Fruit fly (Drosophila melanogaster) whole organism, embryonic: ENCODE data around the gene POLDIP2.

Source experiments
- Atf-2 ChIP-seq: fragments of 200-800 bp; sonication (Bioruptor generic); optimal IDR thresholded peaks from 2 replicates; lab custom pipeline; 2016; ENCODE audit warnings: missing biosample characterization, missing genetic modification characterization
- Blimp-1 ChIP-seq: fragments of 200-800 bp; sonication (Bioruptor generic); optimal IDR thresholded peaks from 3 replicates; lab custom pipeline; 2018; ENCODE audit warnings: missing biosample characterization, missing genetic modification characterization, mild to moderate bottlenecking, moderate library complexity, missing genetic modification reagents
- BtbVII ChIP-seq: fragments of 200-800 bp; sonication (Bioruptor generic); optimal IDR thresholded peaks from 3 replicates; lab custom pipeline; 2017; ENCODE audit warnings: missing biosample characterization, mild to moderate bottlenecking, missing genetic modification characterization
- CG10462 ChIP-seq: fragments of 200-800 bp; sonication (Bioruptor generic); optimal IDR thresholded peaks from 2 replicates; lab custom pipeline; 2016; ENCODE audit warnings: missing biosample characterization, missing genetic modification characterization
- CG11504 ChIP-seq: fragments of 200-800 bp; sonication (Bioruptor generic); optimal IDR thresholded peaks from 3 replicates; lab custom pipeline; 2019; ENCODE audit warnings: missing biosample characterization, mild to moderate bottlenecking, missing genetic modification characterization, moderate library complexity
- CG12391 ChIP-seq: fragments of 200-800 bp; sonication (Bioruptor generic); optimal IDR thresholded peaks from 3 replicates; lab custom pipeline; 2018; ENCODE audit warnings: missing biosample characterization, mild to moderate bottlenecking, missing genetic modification characterization, moderate library complexity
- CG12769 ChIP-seq: fragments of 200-800 bp; sonication (Bioruptor generic); optimal IDR thresholded peaks from 2 replicates; lab custom pipeline; 2019; ENCODE audit warnings: missing biosample characterization, mild to moderate bottlenecking, missing genetic modification characterization, moderate library complexity
- CG15269 ChIP-seq: fragments of 200-800 bp; sonication (Bioruptor generic); optimal IDR thresholded peaks from 2 replicates; lab custom pipeline; 2018; ENCODE audit warnings: missing biosample characterization, mild to moderate bottlenecking, missing genetic modification characterization, moderate library complexity
- CG18262 ChIP-seq: fragments of 200-800 bp; optimal IDR thresholded peaks from 3 replicates; lab custom pipeline; 2019; ENCODE audit warnings: missing biosample characterization, mild to moderate bottlenecking, missing genetic modification characterization, moderate library complexity
- CG18619 ChIP-seq: fragments of 200-800 bp; sonication (Bioruptor generic); optimal IDR thresholded peaks from 3 replicates; lab custom pipeline; 2017; ENCODE audit warnings: missing biosample characterization, mild to moderate bottlenecking, missing genetic modification characterization
- CG2889 ChIP-seq: fragments of 200-800 bp; sonication (Bioruptor generic); IDR thresholded peaks from 3 replicates; pipeline ENCODE4 v1.3.6; 2022; ENCODE audit warnings: missing biosample characterization, missing genetic modification characterization
- CG5180 ChIP-seq: fragments of 200-800 bp; sonication (Bioruptor generic); optimal IDR thresholded peaks from 3 replicates; lab custom pipeline; 2017; ENCODE audit warnings: missing biosample characterization, missing genetic modification characterization, mild to moderate bottlenecking, moderate library complexity, missing genetic modification reagents
- CG7357 ChIP-seq: fragments of 200-800 bp; sonication (Bioruptor generic); IDR thresholded peaks from 3 replicates; pipeline ENCODE4 v1.3.6; 2022; ENCODE audit warnings: missing biosample characterization, missing genetic modification characterization
- CG7556 ChIP-seq: fragments of 200-800 bp; sonication (Bioruptor generic); optimal IDR thresholded peaks from 2 replicates; lab custom pipeline; 2017; ENCODE audit warnings: missing biosample characterization, mild to moderate bottlenecking, missing genetic modification characterization
- CG7786 ChIP-seq: fragments of 200-800 bp; sonication (Bioruptor generic); optimal IDR thresholded peaks from 2 replicates; lab custom pipeline; 2016; ENCODE audit warnings: missing biosample characterization, missing genetic modification characterization
- CG8089 ChIP-seq: fragments of 200-800 bp; sonication (Bioruptor generic); optimal IDR thresholded peaks from 3 replicates; lab custom pipeline; 2016; ENCODE audit warnings: missing biosample characterization, missing genetic modification characterization
- CG8924 ChIP-seq: fragments of 200-800 bp; optimal IDR thresholded peaks from 3 replicates; lab custom pipeline; 2019; ENCODE audit warnings: missing biosample characterization, mild to moderate bottlenecking, missing genetic modification characterization, moderate library complexity
- CHES-1-like ChIP-seq: fragments of 200-800 bp; sonication (Bioruptor generic); optimal IDR thresholded peaks from 2 replicates; lab custom pipeline; 2016; ENCODE audit warnings: missing biosample characterization, missing genetic modification characterization
- D19A ChIP-seq: fragments of 200-800 bp; optimal IDR thresholded peaks from 3 replicates; lab custom pipeline; 2019; ENCODE audit warnings: missing biosample characterization, mild to moderate bottlenecking, missing genetic modification characterization, moderate library complexity
- D19B ChIP-seq: fragments of 200-800 bp; sonication (Bioruptor generic); optimal IDR thresholded peaks from 2 replicates; lab custom pipeline; 2017; ENCODE audit warnings: missing biosample characterization, mild to moderate bottlenecking, missing genetic modification characterization
- Ets65A ChIP-seq: fragments of 200-800 bp; sonication (Bioruptor generic); peaks from one replicate; lab custom pipeline; 2016; ENCODE audit warnings: missing biosample characterization, missing genetic modification characterization
- Lpt ChIP-seq: fragments of >200 bp; optimal IDR thresholded peaks from 2 replicates; lab custom pipeline; 2018; ENCODE audit warnings: missing biosample characterization, missing genetic modification characterization
- MTF-1 ChIP-seq: fragments of 200-800 bp; sonication (Bioruptor generic); optimal IDR thresholded peaks from 2 replicates; lab custom pipeline; 2018; ENCODE audit warnings: missing biosample characterization, mild to moderate bottlenecking, missing genetic modification characterization, borderline replicate concordance
- Med ChIP-seq: fragments of 200-800 bp; sonication (Bioruptor generic); peaks from one replicate; lab custom pipeline; 2016; ENCODE audit warnings: missing biosample characterization, missing genetic modification characterization, mild to moderate bottlenecking, inconsistent platforms, moderate library complexity
- Neu2 ChIP-seq: fragments of 200-800 bp; sonication (Bioruptor generic); optimal IDR thresholded peaks from 3 replicates; lab custom pipeline; 2016; ENCODE audit warnings: missing biosample characterization, missing genetic modification characterization, borderline replicate concordance
- Poxn ChIP-seq: fragments of 200-800 bp; sonication (Bioruptor generic); IDR thresholded peaks from 2 replicates; pipeline ENCODE4 v1.3.6; 2022; ENCODE audit warnings: missing biosample characterization, missing genetic modification characterization
- Rfx ChIP-seq: fragments of 200-800 bp; sonication (Bioruptor generic); IDR thresholded peaks from 2 replicates; pipeline ENCODE4 v1.3.6; 2022; ENCODE audit warnings: missing biosample characterization, missing genetic modification characterization
- TFAM ChIP-seq: fragments of 200-800 bp; sonication (Bioruptor generic); optimal IDR thresholded peaks from 2 replicates; lab custom pipeline; 2017; ENCODE audit warnings: missing biosample characterization, missing genetic modification characterization, inconsistent platforms
- Vsx1 ChIP-seq: fragments of 200-800 bp; sonication (Bioruptor generic); optimal IDR thresholded peaks from 2 replicates; lab custom pipeline; 2017; ENCODE audit warnings: missing biosample characterization, mild to moderate bottlenecking, missing genetic modification characterization, missing genetic modification reagents
- Xrp1 ChIP-seq: fragments of 200-800 bp; sonication (Bioruptor generic); IDR thresholded peaks from 2 replicates; pipeline ENCODE4 v1.3.6; 2022; ENCODE audit warnings: missing biosample characterization, missing genetic modification characterization
- ab ChIP-seq: fragments of 200-800 bp; sonication (Bioruptor generic); optimal IDR thresholded peaks from 2 replicates; lab custom pipeline; 2016; ENCODE audit warnings: missing biosample characterization, missing genetic modification characterization
- ap ChIP-seq: fragments of 200-800 bp; sonication (Bioruptor generic); IDR thresholded peaks from 2 replicates; pipeline ENCODE4 v1.3.6; 2022; ENCODE audit warnings: missing biosample characterization, missing genetic modification characterization
- ara ChIP-seq: fragments of 200-800 bp; sonication (Bioruptor generic); IDR thresholded peaks from 2 replicates; pipeline ENCODE4 v1.3.6; 2022; ENCODE audit warnings: missing biosample characterization, missing genetic modification characterization
- corto ChIP-seq: fragments of 200-800 bp; sonication (Bioruptor generic); optimal IDR thresholded peaks from 2 replicates; lab custom pipeline; 2016; ENCODE audit warnings: missing biosample characterization, mild to moderate bottlenecking, missing genetic modification characterization, moderate library complexity
- crc ChIP-seq: fragments of 200-800 bp; sonication (Bioruptor generic); optimal IDR thresholded peaks from 2 replicates; lab custom pipeline; 2016; ENCODE audit warnings: missing biosample characterization, missing genetic modification characterization
- dan ChIP-seq: fragments of 200-800 bp; sonication (Bioruptor generic); IDR thresholded peaks from 2 replicates; pipeline ENCODE4 v1.3.6; 2022; ENCODE audit warnings: missing biosample characterization, missing genetic modification characterization
- exex ChIP-seq: fragments of 200-800 bp; sonication (Bioruptor generic); optimal IDR thresholded peaks from 4 replicates; lab custom pipeline; 2018; ENCODE audit warnings: missing biosample characterization, mild to moderate bottlenecking, missing genetic modification characterization, moderate library complexity
- fd96Cb ChIP-seq: fragments of 200-800 bp; sonication (Bioruptor generic); optimal IDR thresholded peaks from 2 replicates; lab custom pipeline; 2018; ENCODE audit warnings: missing biosample characterization, mild to moderate bottlenecking, missing genetic modification characterization, moderate library complexity
- grau ChIP-seq: fragments of 200-800 bp; optimal IDR thresholded peaks from 3 replicates; lab custom pipeline; 2019; ENCODE audit warnings: missing biosample characterization, mild to moderate bottlenecking, missing genetic modification characterization, moderate library complexity
- grn ChIP-seq: fragments of 200-800 bp; sonication (Bioruptor generic); optimal IDR thresholded peaks from 3 replicates; lab custom pipeline; 2017; ENCODE audit warnings: missing biosample characterization, missing genetic modification characterization
- gro ChIP-seq: fragments of 200-800 bp; sonication (Bioruptor generic); optimal IDR thresholded peaks from 2 replicates; lab custom pipeline; 2016; ENCODE audit warnings: missing biosample characterization, missing genetic modification characterization
- kay ChIP-seq: fragments of 200-800 bp; sonication (Bioruptor generic); optimal IDR thresholded peaks from 2 replicates; lab custom pipeline; 2016; ENCODE audit warnings: missing biosample characterization, missing genetic modification characterization
- luna ChIP-seq: fragments of 200-800 bp; sonication (Bioruptor generic); optimal IDR thresholded peaks from 2 replicates; lab custom pipeline; 2016; ENCODE audit warnings: missing biosample characterization, missing genetic modification characterization
- oc ChIP-seq: fragments of 200-800 bp; sonication (Bioruptor generic); optimal IDR thresholded peaks from 2 replicates; lab custom pipeline; 2018; ENCODE audit warnings: missing biosample characterization, mild to moderate bottlenecking, missing genetic modification characterization, moderate library complexity
- ranshi ChIP-seq: fragments of 200-800 bp; sonication (Bioruptor generic); IDR thresholded peaks from 2 replicates; pipeline ENCODE4 v1.3.6; 2022; ENCODE audit warnings: missing biosample characterization, missing genetic modification characterization
- row ChIP-seq: fragments of 200-800 bp; sonication (Bioruptor generic); IDR thresholded peaks from 3 replicates; pipeline ENCODE4 v1.3.6; 2022; ENCODE audit warnings: missing biosample characterization, missing genetic modification characterization
- run ChIP-seq: fragments of 200-800 bp; sonication (Bioruptor generic); optimal IDR thresholded peaks from 3 replicates; lab custom pipeline; 2018; ENCODE audit warnings: missing biosample characterization, mild to moderate bottlenecking, missing genetic modification characterization
- sens-2 ChIP-seq: fragments of 200-800 bp; sonication (Bioruptor generic); IDR thresholded peaks from 2 replicates; pipeline ENCODE4 v1.3.6; 2022; ENCODE audit warnings: missing biosample characterization, missing genetic modification characterization
- stc ChIP-seq: fragments of 200-800 bp; sonication (Bioruptor generic); IDR thresholded peaks from 2 replicates; pipeline ENCODE4 v1.3.6; 2022; ENCODE audit warnings: missing biosample characterization, missing genetic modification characterization
- trem ChIP-seq: fragments of 200-800 bp; optimal IDR thresholded peaks from 3 replicates; lab custom pipeline; 2019; ENCODE audit warnings: missing biosample characterization, mild to moderate bottlenecking, missing genetic modification characterization, moderate library complexity

POLDIP2 gene

DNA sequence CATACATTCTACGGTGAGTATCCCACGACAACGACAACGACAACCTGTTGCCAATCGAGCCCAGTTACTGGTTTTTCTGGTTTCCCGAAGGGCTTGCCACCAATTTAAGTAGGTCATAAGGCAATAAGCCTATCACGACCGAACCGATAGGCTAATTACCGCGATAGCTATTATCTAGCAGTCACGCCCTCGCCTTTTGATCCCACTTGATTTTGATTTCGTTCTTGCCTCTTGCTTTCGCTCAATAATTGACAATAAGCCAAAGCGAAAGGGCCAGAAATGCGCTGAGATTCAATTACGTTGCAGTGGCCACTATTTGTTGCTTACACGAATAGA, 50.3 kb downstream of the POLDIP2 start:
- TF ChIP-seq row (0 out of 3 replicates have a peak, but pooled peaks have one; percentile 16), stc (GFP tag; lab: Robert Waterston, UW) (peak; percentile 21; the same call in 1 of the 2 replicates), ara (GFP tag; lab: Robert Waterston, UW) (no peak), Blimp-1 (GFP tag; lab: Kevin White, UChicago) (peak; percentile 19), crc (GFP tag; lab: Kevin White, UChicago) (no peak), Lpt (GFP tag; lab: Kevin White, UChicago) (no peak), grn (GFP tag; lab: Kevin White, UChicago) (peak; percentile 0), ab (GFP tag; lab: Kevin White, UChicago) (no peak), luna (GFP tag; lab: Kevin White, UChicago) (no peak), Vsx1 (GFP tag; lab: Kevin White, UChicago) (peak; percentile 76), oc (tag; lab: Kevin White, UChicago) (peak; percentile 48), Poxn (GFP tag; lab: Robert Waterston, UW) (no peak), BtbVII (GFP tag; lab: Kevin White, UChicago) (no peak), run (tag; lab: Kevin White, UChicago) (no peak), CG11504 (tag; lab: Kevin White, UChicago) (no peak), exex (tag; lab: Kevin White, UChicago) (peak; percentile 57)
- TF ChIP-seq, all 482 proteins: peak for 7

dm6 chr3R:5518627-5519026, 51.0 kb downstream of the POLDIP2 start:
- TF ChIP-seq sens-2 (GFP tag; lab: Robert Waterston, UW): peak; percentile 44; the same call in 1 of the 2 replicates
- TF ChIP-seq ap (GFP tag; lab: Robert Waterston, UW): 0 out of 2 replicates have a peak, but pooled peaks have one; percentile 37
- TF ChIP-seq Neu2 (GFP tag; lab: Kevin White, UChicago): no peak
- no peak for TF ChIP-seq dan (GFP tag; lab: Robert Waterston, UW)
- TF ChIP-seq ranshi (GFP tag; lab: Robert Waterston, UW): peak; percentile 30; the same call in 1 of the 2 replicates
- TF ChIP-seq CG7556 (GFP tag; lab: Kevin White, UChicago): peak; percentile 35
- TF ChIP-seq gro (GFP tag; lab: Kevin White, UChicago): no peak
- no peak for TF ChIP-seq CG10462 (GFP tag; lab: Kevin White, UChicago)
- peak; percentile 39 for TF ChIP-seq fd96Cb (tag; lab: Kevin White, UChicago)
- TF ChIP-seq D19B (GFP tag; lab: Kevin White, UChicago): peak; percentile 17
- TF ChIP-seq TFAM (GFP tag; lab: Kevin White, UChicago): no peak
- TF ChIP-seq CG18262 (tag; lab: Kevin White, UChicago): peak; percentile 72
- peak; percentile 15 for TF ChIP-seq CHES-1-like (GFP tag; lab: Kevin White, UChicago)
- no peak for TF ChIP-seq CG18619 (GFP tag; lab: Kevin White, UChicago)
- peak; percentile 41 for TF ChIP-seq CG8924
- peak; percentile 43 for TF ChIP-seq grau (tag; lab: Kevin White, UChicago)
- TF ChIP-seq CG12769 (tag; lab: Kevin White, UChicago): peak; percentile 33
- TF ChIP-seq CG8089 (GFP tag; lab: Kevin White, UChicago): peak; percentile 53
- peak; percentile 23 for TF ChIP-seq CG7786 (GFP tag; lab: Kevin White, UChicago)
- peak; percentile 54 for TF ChIP-seq CG15269 (tag; lab: Kevin White, UChicago)
- peak; percentile 35 for TF ChIP-seq MTF-1 (GFP tag; lab: Kevin White, UChicago)
- TF ChIP-seq CG7357: 0 out of 3 replicates have a peak, but pooled peaks have one; percentile 28
- peak; percentile 61 for TF ChIP-seq row
- TF ChIP-seq CG5180: no peak
- peak; percentile 14; the same call in 1 of the 3 replicates for TF ChIP-seq CG2889 (GFP tag; lab: Robert Waterston, UW)
- no peak for TF ChIP-seq kay (GFP tag; lab: Kevin White, UChicago)
- peak; percentile 44 for TF ChIP-seq Atf-2 (GFP tag; lab: Kevin White, UChicago)
- peak; percentile 93 for TF ChIP-seq Med (GFP tag; lab: Kevin White, UChicago)
- TF ChIP-seq corto: no peak
- TF ChIP-seq trem (tag; lab: Kevin White, UChicago): peak; percentile 32
- peak; percentile 57 for TF ChIP-seq CG12391
- TF ChIP-seq D19A: peak; percentile 46
- peak; percentile 57 for TF ChIP-seq Xrp1 (GFP tag; lab: Robert Waterston, UW)
- TF ChIP-seq Rfx (GFP tag; lab: Robert Waterston, UW): peak; percentile 47
- peak; percentile 61 for TF ChIP-seq CG11504 (tag; lab: Kevin White, UChicago)
- TF ChIP-seq Ets65A (GFP tag; lab: Kevin White, UChicago): peak; percentile 89
